Fruit fly (Drosophila melanogaster): ENCODE data around the gene Prosbeta6.

- TF ChIP-seq OdsH (GFP tag; optimal IDR thresholded peaks at IDR 0.05) (no peak), cyc (GFP tag; optimal IDR thresholded peaks at IDR 0.05) (no peak), Smox (GFP tag; optimal IDR thresholded peaks at IDR 0.05) (no peak), achi (GFP tag; optimal IDR thresholded peaks at IDR 0.05) (no peak)
Measured at dm6 chr3L:16571739-16572063, 38.5 kb downstream of the Prosbeta6 start.

Data from whole organism, prepupa.